Worm (Caenorhabditis elegans) whole organism, dauer: ENCODE data around the gene cyp-25A2.

Experiments
- unc-62 ChIP-seq: sonication (generic microtip); optimal IDR thresholded peaks from 2 replicates; lab custom pipeline; 2017; ENCODE audit warnings: missing biosample characterization, missing genetic modification reagents, missing genetic modification characterization

The cyp-25A2 gene

ce11 chrIII:3883146-3883545, 48.1 kb downstream of the cyp-25A2 start:
- TF ChIP-seq unc-62 (GFP tag; lab: Kevin White, UChicago), result no peak
